Worm (Caenorhabditis elegans) whole organism, L4 larva: Measurements from ENCODE around the gene Y37H2A.14.

Experiments used
- aly-2 ChIP-seq: sonication (generic microtip); optimal IDR thresholded peaks from 2 replicates; lab custom pipeline; 2018; ENCODE audit warnings: missing biosample characterization, missing genetic modification characterization
- egl-43 ChIP-seq: fragments of 200-800 bp; sonication (Bioruptor generic); IDR thresholded peaks from 2 replicates; pipeline ENCODE4 v1.3.6; 2022; ENCODE audit warnings: missing genetic modification reagents, missing genetic modification characterization, missing compliant biosample characterization
- mdl-1 ChIP-seq, 2 experiments: fragments of 150-350 bp in 1 of 2; sonication (generic microtip) in 1 of 2; optimal IDR thresholded peaks; 2 replicates each; lab custom pipeline; 2014 to 2017; ENCODE audit warnings: missing biosample characterization in 2 of 2, missing genetic modification characterization in 2 of 2
- ztf-11 ChIP-seq: fragments of 150-350 bp; optimal IDR thresholded peaks from 2 replicates; lab custom pipeline; 2014; ENCODE audit warnings: missing biosample characterization, missing genetic modification characterization

DNA sequence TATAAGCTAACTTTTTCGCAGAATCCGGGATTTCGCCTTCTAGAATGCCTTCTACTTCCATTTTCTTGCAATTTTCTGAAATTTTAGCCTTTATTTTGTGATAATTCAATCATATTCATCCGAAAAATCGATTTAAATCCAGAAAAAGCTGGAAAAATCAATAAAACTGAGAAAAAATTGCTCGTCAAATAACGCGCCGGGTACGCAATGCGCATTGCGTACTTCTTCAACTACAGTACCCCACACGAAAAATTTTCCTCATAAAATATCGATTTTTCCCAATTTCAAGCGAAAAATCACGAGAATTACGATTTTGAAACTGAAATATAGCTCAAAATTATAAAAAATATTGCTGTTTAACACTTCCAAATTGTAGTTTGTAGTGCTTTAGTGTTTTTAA lies 12.5 kb upstream of the Y37H2A.14 start, which contains the start of gene Y37H2A.12:
- TF ChIP-seq egl-43 (no peak), mdl-1 (tag; optimal IDR thresholded peaks at IDR 0.05; lab: Kevin White, UChicago) (no peak), aly-2 (tag; lab: Kevin White, UChicago) (no peak), ztf-11 (tag; lab: Kevin White, UChicago) (no peak)
